Fruit fly (Drosophila melanogaster): ENCODE measurements around the gene UbcE2H.

- TF ChIP-seq CTCF (optimal IDR thresholded peaks at IDR 0.05) (no peak), CG8478 (optimal IDR thresholded peaks at IDR 0.05) (no peak)
Observed at dm6 chrX:8106281-8107050, 12.6 kb upstream of the UbcE2H start.

All from S2 (cell line).